Fruit fly (Drosophila melanogaster): ENCODE results near the gene GV1.

The GV1 gene

dm6 chr3L:1865121-1865727 lies 54.8 kb downstream of the GV1 start, which contains the start of the genes HBS1 and CG12025 (continued):
- peak; percentile 44 for TF ChIP-seq NC2β (GFP tag; optimal IDR thresholded peaks at IDR 0.05)
- TF ChIP-seq fd102C (GFP tag; optimal IDR thresholded peaks at IDR 0.05), result no peak
- peak; percentile 76 for TF ChIP-seq CG8290 (GFP tag; optimal IDR thresholded peaks at IDR 0.05)
- TF ChIP-seq CG8290 (tag; optimal IDR thresholded peaks at IDR 0.05), result no peak
- TF ChIP-seq jumu (GFP tag; optimal IDR thresholded peaks at IDR 0.05), result peak; percentile 55
- TF ChIP-seq CG17385 (GFP tag; optimal IDR thresholded peaks at IDR 0.05), result peak; percentile 23
- TF ChIP-seq pb (GFP tag; optimal IDR thresholded peaks at IDR 0.05), result no peak
- peak; percentile 7 for TF ChIP-seq CG13123 (GFP tag; optimal IDR thresholded peaks at IDR 0.05)
- no peak for TF ChIP-seq CTCF (GFP tag; optimal IDR thresholded peaks at IDR 0.05)
- TF ChIP-seq Ada2b (GFP tag; IDR thresholded peaks at IDR 0.05), result 0 out of 2 replicates have a peak, but pooled peaks have one; percentile 41
- peak; percentile 49 for TF ChIP-seq CG9727 (GFP tag; optimal IDR thresholded peaks at IDR 0.05)
- peak; percentile 83 for TF ChIP-seq slbo (GFP tag; IDR thresholded peaks at IDR 0.05)
- no peak for TF ChIP-seq CG2129 (GFP tag; IDR thresholded peaks at IDR 0.05; ENCODE audit: partially characterized antibody)
- no peak for TF ChIP-seq Vsx1 (GFP tag; optimal IDR thresholded peaks at IDR 0.05)
- TF ChIP-seq ewg (GFP tag; optimal IDR thresholded peaks at IDR 0.05), result peak; percentile 66
- TF ChIP-seq sna (GFP tag; IDR thresholded peaks at IDR 0.05; ENCODE audit: partially characterized antibody), result no peak
- TF ChIP-seq CG9932 (GFP tag; IDR thresholded peaks at IDR 0.05), result peak; percentile 81
- TF ChIP-seq CG3163 (GFP tag; optimal IDR thresholded peaks at IDR 0.05), result no peak
- peak; percentile 73 for TF ChIP-seq CoRest (tag; optimal IDR thresholded peaks at IDR 0.05)
- TF ChIP-seq CG18764 (GFP tag; optimal IDR thresholded peaks at IDR 0.05), result peak; percentile 24
- TF ChIP-seq CG3995 (GFP tag; optimal IDR thresholded peaks at IDR 0.05), result peak; percentile 18
- peak; percentile 36; the same call in 1 of the 2 replicates for TF ChIP-seq sob (GFP tag; IDR thresholded peaks at IDR 0.05)
- TF ChIP-seq CG34422 (GFP tag; IDR thresholded peaks at IDR 0.05), result no peak; the same call in 2 of the 3 replicates
- TF ChIP-seq CG7987 (GFP tag; optimal IDR thresholded peaks at IDR 0.05), result no peak
- peak; percentile 34; the same call in 1 of the 3 replicates for TF ChIP-seq Opbp (GFP tag; IDR thresholded peaks at IDR 0.05; ENCODE audit: partially characterized antibody)
- peak; percentile 94 for TF ChIP-seq Ets65A (GFP tag)
- peak; percentile 71 for TF ChIP-seq CG9215 (GFP tag; IDR thresholded peaks at IDR 0.05)
- no peak for TF ChIP-seq Oaz (GFP tag; IDR thresholded peaks at IDR 0.05)
- TF ChIP-seq gce (GFP tag; IDR thresholded peaks at IDR 0.05), result no peak
- TF ChIP-seq HmgD (GFP tag; optimal IDR thresholded peaks at IDR 0.05), result peak; percentile 14
- peak; percentile 61 for TF ChIP-seq bcd (GFP tag; optimal IDR thresholded peaks at IDR 0.05)
- no peak for TF ChIP-seq Tbp (GFP tag; optimal IDR thresholded peaks at IDR 0.05)
- no peak for TF ChIP-seq oc (tag; optimal IDR thresholded peaks at IDR 0.05)
- no peak for TF ChIP-seq CG10565 (GFP tag; optimal IDR thresholded peaks at IDR 0.05)
- TF ChIP-seq nau (GFP tag; optimal IDR thresholded peaks at IDR 0.05), result no peak
- TF ChIP-seq dan (GFP tag; IDR thresholded peaks at IDR 0.05), result no peak
- no peak for TF ChIP-seq maf-S (GFP tag; optimal IDR thresholded peaks at IDR 0.05)
- TF ChIP-seq crol (GFP tag; IDR thresholded peaks at IDR 0.05), result no peak
- TF ChIP-seq CG12219 (GFP tag; optimal IDR thresholded peaks at IDR 0.05), result no peak
- TF ChIP-seq kni (GFP tag; optimal IDR thresholded peaks at IDR 0.05), result no peak
- no peak for TF ChIP-seq CG7271 (tag; optimal IDR thresholded peaks at IDR 0.05)
- peak; percentile 96 for TF ChIP-seq ssp (GFP tag; IDR thresholded peaks at IDR 0.05)
- TF ChIP-seq CG15269 (tag; optimal IDR thresholded peaks at IDR 0.05), result peak; percentile 32
- no peak for TF ChIP-seq CG32767 (GFP tag; IDR thresholded peaks at IDR 0.05)
- no peak; the same call in 1 of the 2 replicates for TF ChIP-seq tna (GFP tag; IDR thresholded peaks at IDR 0.05; ENCODE audit: partially characterized antibody)
- no peak for TF ChIP-seq CG12236 (GFP tag; optimal IDR thresholded peaks at IDR 0.05)
- TF ChIP-seq hth (optimal IDR thresholded peaks at IDR 0.05), result no peak
- TF ChIP-seq Atf-2 (GFP tag; optimal IDR thresholded peaks at IDR 0.05), result peak; percentile 31
- TF ChIP-seq CG6689 (GFP tag; IDR thresholded peaks at IDR 0.05), result peak; percentile 71
- no peak for TF ChIP-seq CG7745 (tag; optimal IDR thresholded peaks at IDR 0.05)
- no peak for TF ChIP-seq CG33557 (GFP tag; optimal IDR thresholded peaks at IDR 0.05)
- peak; percentile 11 for TF ChIP-seq CG4328 (GFP tag; optimal IDR thresholded peaks at IDR 0.05)
